Worm (Caenorhabditis elegans): ENCODE measurements around the gene nhr-232.

The nhr-232 gene

DNA sequence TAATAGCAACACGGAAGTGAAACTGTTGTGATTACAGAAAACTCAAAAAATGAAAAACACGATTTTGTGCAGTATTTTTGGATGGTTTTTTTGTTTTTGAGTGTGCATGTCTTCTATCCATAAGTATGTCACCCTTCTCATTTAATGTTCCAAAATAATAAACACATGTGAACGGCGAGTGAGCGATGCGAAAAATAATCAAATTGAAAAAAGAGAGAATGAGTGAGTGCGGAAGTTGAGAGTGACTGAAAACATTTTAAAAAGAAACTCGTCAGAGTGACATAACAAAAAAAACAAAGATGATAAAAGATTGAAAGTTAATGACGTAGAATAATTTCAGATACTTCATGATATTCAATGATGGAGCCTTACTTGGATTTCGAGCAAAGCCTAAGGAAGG, 6.5 kb upstream of the nhr-232 start:
- no peak for TF ChIP-seq ZK546.5 (tag; optimal IDR thresholded peaks at IDR 0.05)
- TF ChIP-seq ztf-4 (tag; optimal IDR thresholded peaks at IDR 0.05) = no peak
- no peak for TF ChIP-seq nhr-28 (tag; optimal IDR thresholded peaks at IDR 0.05)
- TF ChIP-seq nhr-23 (tag; optimal IDR thresholded peaks at IDR 0.05) = no peak

ce11 chrV:10252682-10253081, 3.3 kb upstream of the nhr-232 start:
- TF ChIP-seq zag-1 (tag; optimal IDR thresholded peaks at IDR 0.05) = no peak
- TF ChIP-seq ama-1 (optimal IDR thresholded peaks at IDR 0.05) = peak; percentile 53

- TF ChIP-seq elt-2 (tag; optimal IDR thresholded peaks at IDR 0.05) (peak; percentile 13), fkh-10 (GFP tag; optimal IDR thresholded peaks at IDR 0.05) (no peak), pha-4 (tag; optimal IDR thresholded peaks at IDR 0.05) (peak; percentile 62), nfya-1 (tag; optimal IDR thresholded peaks at IDR 0.05; ENCODE audit: insufficient read depth) (peak; percentile 7), sea-2 (GFP tag; optimal IDR thresholded peaks at IDR 0.05) (no peak), lin-39 (tag; optimal IDR thresholded peaks at IDR 0.05) (no peak), pqm-1 (tag; optimal IDR thresholded peaks at IDR 0.05) (peak; percentile 32), skn-1 (tag; optimal IDR thresholded peaks at IDR 0.05) (no peak), eor-1 (tag; optimal IDR thresholded peaks at IDR 0.05) (no peak), lin-15B (tag; optimal IDR thresholded peaks at IDR 0.05) (no peak), mdl-1 (tag; optimal IDR thresholded peaks at IDR 0.05) (no peak)
Observed at ce11 chrV:10255005-10255472, 931 bp upstream of the nhr-232 start, which contains the start of gene rop-1. Gene rop-1 (minus strand): TSS chrV:10255055.

ce11 chrV:10260460-10260859, 4.5 kb downstream of the nhr-232 start, which contains the start of gene sri-18:
Gene sri-18 (minus strand): TSS chrV:10260560.
- TF ChIP-seq elt-2 (tag; optimal IDR thresholded peaks at IDR 0.05) (no peak), elt-3 (tag; optimal IDR thresholded peaks at IDR 0.05) (no peak), unc-39 (tag; optimal IDR thresholded peaks at IDR 0.05) (no peak), fkh-2 (tag; optimal IDR thresholded peaks at IDR 0.05) (no peak), zag-1 (tag; optimal IDR thresholded peaks at IDR 0.05) (no peak), egl-27 (tag; optimal IDR thresholded peaks at IDR 0.05) (no peak), sea-2 (GFP tag; optimal IDR thresholded peaks at IDR 0.05) (no peak), fos-1 (tag; optimal IDR thresholded peaks at IDR 0.05) (no peak), skn-1 (tag; optimal IDR thresholded peaks at IDR 0.05) (no peak), nhr-23 (tag; optimal IDR thresholded peaks at IDR 0.05) (no peak), ztf-4 (tag; optimal IDR thresholded peaks at IDR 0.05) (no peak), nhr-77 (tag; optimal IDR thresholded peaks at IDR 0.05) (no peak), lin-39 (tag; optimal IDR thresholded peaks at IDR 0.05) (no peak), R02D3.7 (tag; optimal IDR thresholded peaks at IDR 0.05) (no peak), fkh-10 (GFP tag; optimal IDR thresholded peaks at IDR 0.05) (no peak), unc-62 (GFP tag; optimal IDR thresholded peaks at IDR 0.05) (no peak), elt-1 (tag; optimal IDR thresholded peaks at IDR 0.05) (no peak)

DNA sequence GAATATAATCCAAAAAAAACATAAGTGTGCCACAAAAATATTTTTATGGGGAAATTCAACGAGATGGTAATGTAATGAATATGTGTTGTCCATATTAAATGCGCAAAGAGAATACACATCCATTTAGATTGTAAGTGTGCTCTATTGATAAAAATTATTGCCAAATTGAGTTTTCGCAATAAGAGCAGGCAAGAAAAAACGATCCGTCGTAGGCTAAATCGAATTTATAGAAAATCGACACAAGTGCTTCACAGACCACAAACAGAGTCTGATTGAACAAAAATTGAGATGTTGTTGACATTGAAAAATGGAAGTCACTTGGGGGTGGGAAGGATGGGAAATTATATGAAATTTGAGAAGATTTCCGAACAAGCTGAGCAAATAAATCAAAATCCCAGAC, 9.0 kb downstream of the nhr-232 start:
- no peak for TF ChIP-seq jun-1 (tag; optimal IDR thresholded peaks at IDR 0.05)
- TF ChIP-seq fkh-10 (GFP tag; optimal IDR thresholded peaks at IDR 0.05) = no peak
- no peak for TF ChIP-seq nhr-23 (tag; optimal IDR thresholded peaks at IDR 0.05)
- TF ChIP-seq egl-27 (tag; optimal IDR thresholded peaks at IDR 0.05) = no peak
- TF ChIP-seq pha-4 (tag; optimal IDR thresholded peaks at IDR 0.05) = peak; percentile 58

ce11 chrV:10266050-10266449, 10.1 kb downstream of the nhr-232 start:
- no peak for TF ChIP-seq skn-1 (tag; optimal IDR thresholded peaks at IDR 0.05)
- TF ChIP-seq aly-2 (tag; optimal IDR thresholded peaks at IDR 0.05) = no peak
- no peak for TF ChIP-seq pha-4 (tag; optimal IDR thresholded peaks at IDR 0.05)
- TF ChIP-seq nfya-1 (tag; optimal IDR thresholded peaks at IDR 0.05; ENCODE audit: insufficient read depth) = no peak
- no peak for TF ChIP-seq elt-3 (tag; optimal IDR thresholded peaks at IDR 0.05)
- no peak for TF ChIP-seq ceh-9 (tag; optimal IDR thresholded peaks at IDR 0.05)
- TF ChIP-seq nhr-43 (tag; optimal IDR thresholded peaks at IDR 0.05; ENCODE audit: poor library complexity, severe bottlenecking) = no peak
- TF ChIP-seq nhr-76 (tag; optimal IDR thresholded peaks at IDR 0.05) = no peak
- no peak for TF ChIP-seq hmg-11 (tag; optimal IDR thresholded peaks at IDR 0.05)
- TF ChIP-seq nhr-12 (tag; optimal IDR thresholded peaks at IDR 0.05) = no peak
- TF ChIP-seq lsy-12 (tag; optimal IDR thresholded peaks at IDR 0.05) = no peak
- no peak for TF ChIP-seq fkh-10 (GFP tag; optimal IDR thresholded peaks at IDR 0.05)
- TF ChIP-seq tbx-2 (tag; optimal IDR thresholded peaks at IDR 0.05) = no peak
- TF ChIP-seq egl-5 (tag; optimal IDR thresholded peaks at IDR 0.05) = no peak
- TF ChIP-seq fos-1 (tag; optimal IDR thresholded peaks at IDR 0.05) = no peak
- no peak for TF ChIP-seq snpc-4 (tag; optimal IDR thresholded peaks at IDR 0.05)

All from whole organism, L3 larva.